Worm (Caenorhabditis elegans) whole organism, young adult: ENCODE measurements around the gene hpo-31.

ENCODE experiments used
- B0019.2 ChIP-seq: fragments of 200-800 bp; sonication (Bioruptor generic); conservative IDR thresholded peaks from 2 replicates; pipeline ENCODE4 v1.3.6; 2022; ENCODE audit warnings: missing genetic modification reagents, missing genetic modification characterization, missing compliant biosample characterization
- B0336.3 ChIP-seq: fragments of 200-800 bp; sonication (Bioruptor generic); IDR thresholded peaks from 2 replicates; pipeline ENCODE4 v1.3.6; 2022; ENCODE audit warnings: missing genetic modification characterization, missing compliant biosample characterization
- F10E7.11 ChIP-seq: sonication (generic microtip); optimal IDR thresholded peaks from 2 replicates; lab custom pipeline; 2017; ENCODE audit warnings: mild to moderate bottlenecking, missing genetic modification characterization, moderate library complexity, missing compliant biosample characterization
- F23B12.7 ChIP-seq: sonication (generic microtip); optimal IDR thresholded peaks from 2 replicates; lab custom pipeline; 2017; ENCODE audit warnings: missing genetic modification characterization, mild to moderate bottlenecking, missing compliant biosample characterization, antibody characterized with exemption, moderate library complexity; ENCODE audit not compliant: insufficient read depth
- F49E8.2 ChIP-seq: sonication (generic microtip); optimal IDR thresholded peaks from 3 replicates; lab custom pipeline; 2017; ENCODE audit warnings: missing genetic modification characterization, mild to moderate bottlenecking, missing compliant biosample characterization, antibody characterized with exemption, moderate library complexity; ENCODE audit not compliant: insufficient read depth
- F52B5.7 ChIP-seq: sonication (generic microtip); optimal IDR thresholded peaks from 2 replicates; lab custom pipeline; 2016; ENCODE audit warnings: mild to moderate bottlenecking, missing genetic modification characterization, missing compliant biosample characterization
- K11D2.4 ChIP-seq: fragments of 200-800 bp; sonication (Bioruptor generic); IDR thresholded peaks from 2 replicates; pipeline ENCODE4 v1.3.6; 2022; ENCODE audit warnings: missing genetic modification reagents, missing genetic modification characterization, missing compliant biosample characterization
- attf-3 ChIP-seq: fragments of 200-800 bp; sonication (Bioruptor generic); conservative IDR thresholded peaks from 2 replicates; pipeline ENCODE4 v1.3.6; 2022; ENCODE audit warnings: missing genetic modification reagents, missing genetic modification characterization, missing compliant biosample characterization
- attf-6 ChIP-seq: fragments of 200-800 bp; sonication (Bioruptor generic); IDR thresholded peaks from 2 replicates; pipeline ENCODE4 v1.3.6; 2022; ENCODE audit warnings: missing genetic modification reagents, missing genetic modification characterization, missing compliant biosample characterization
- bed-2 ChIP-seq: fragments of 200-800 bp; sonication (Bioruptor generic); IDR thresholded peaks from 2 replicates; pipeline ENCODE4 v1.3.6; 2022; ENCODE audit warnings: missing genetic modification reagents, missing genetic modification characterization, missing compliant biosample characterization
- ceh-27 ChIP-seq: fragments of 200-800 bp; sonication (Bioruptor generic); optimal IDR thresholded peaks from 2 replicates; lab custom pipeline; 2018; ENCODE audit warnings: mild to moderate bottlenecking, missing genetic modification characterization, moderate library complexity, missing compliant biosample characterization
- ceh-40 ChIP-seq: fragments of 200-800 bp; sonication (Bioruptor generic); IDR thresholded peaks from 2 replicates; pipeline ENCODE4 v1.3.6; 2022; ENCODE audit warnings: missing genetic modification characterization, missing compliant biosample characterization
- chd-7 ChIP-seq: sonication (generic microtip); optimal IDR thresholded peaks from 2 replicates; lab custom pipeline; 2016; ENCODE audit warnings: mild to moderate bottlenecking, missing genetic modification characterization, moderate library complexity, missing compliant biosample characterization
- efl-1 ChIP-seq: fragments of 150-350 bp; optimal IDR thresholded peaks from 2 replicates; lab custom pipeline; 2014; ENCODE audit warnings: missing biosample characterization, missing genetic modification reagents, missing genetic modification characterization
- egl-18 ChIP-seq: fragments of 200-800 bp; sonication (Bioruptor generic); IDR thresholded peaks from 2 replicates; pipeline ENCODE4 v1.3.6; 2022; ENCODE audit warnings: missing genetic modification reagents, missing genetic modification characterization, missing compliant biosample characterization
- egrh-3 ChIP-seq: fragments of 200-800 bp; sonication (Bioruptor generic); IDR thresholded peaks from 2 replicates; pipeline ENCODE4 v1.3.6; 2022; ENCODE audit warnings: missing genetic modification reagents, missing genetic modification characterization, missing compliant biosample characterization
- ets-4 ChIP-seq: fragments of 200-800 bp; sonication (Bioruptor generic); optimal IDR thresholded peaks from 2 replicates; lab custom pipeline; 2018; ENCODE audit warnings: mild to moderate bottlenecking, missing genetic modification characterization, missing compliant biosample characterization
- gei-17 ChIP-seq: fragments of 200-800 bp; sonication (Bioruptor generic); optimal IDR thresholded peaks from 2 replicates; lab custom pipeline; 2018; ENCODE audit warnings: mild to moderate bottlenecking, missing genetic modification characterization, missing compliant biosample characterization
- hmg-1.2 ChIP-seq: fragments of 200-800 bp; sonication (Bioruptor generic); IDR thresholded peaks from 2 replicates; pipeline ENCODE4 v1.3.6; 2022; ENCODE audit warnings: missing genetic modification reagents, missing genetic modification characterization, missing compliant biosample characterization
- lin-26 ChIP-seq: fragments of 200-800 bp; sonication (Bioruptor generic); IDR thresholded peaks from 2 replicates; pipeline ENCODE4 v1.3.6; 2022; ENCODE audit warnings: missing genetic modification reagents, missing genetic modification characterization, missing compliant biosample characterization
- lir-1 ChIP-seq: fragments of 200-800 bp; sonication (Bioruptor generic); conservative IDR thresholded peaks from 2 replicates; pipeline ENCODE4 v1.3.6; 2022; ENCODE audit warnings: missing genetic modification reagents, missing genetic modification characterization, missing compliant biosample characterization
- lsy-27 ChIP-seq: sonication (generic microtip); optimal IDR thresholded peaks from 2 replicates; lab custom pipeline; 2017; ENCODE audit warnings: missing genetic modification characterization, mild to moderate bottlenecking, missing compliant biosample characterization, antibody characterized with exemption, missing genotype, borderline replicate concordance; ENCODE audit not compliant: insufficient read depth
- madf-10 ChIP-seq: sonication (generic microtip); optimal IDR thresholded peaks from 2 replicates; lab custom pipeline; 2016; ENCODE audit warnings: mild to moderate bottlenecking, missing genetic modification characterization, missing compliant biosample characterization
- madf-3 ChIP-seq: fragments of 200-800 bp; sonication (Bioruptor generic); IDR thresholded peaks from 2 replicates; pipeline ENCODE4 v1.3.6; 2022; ENCODE audit warnings: missing genetic modification reagents, missing genetic modification characterization, missing compliant biosample characterization
- nfya-1 ChIP-seq: sonication (generic microtip); optimal IDR thresholded peaks from 2 replicates; lab custom pipeline; 2017; ENCODE audit warnings: antibody characterized with exemption, missing compliant biosample characterization, missing genetic modification characterization, borderline replicate concordance; ENCODE audit not compliant: insufficient read depth
- nhr-120 ChIP-seq: fragments of 200-800 bp; sonication (Bioruptor generic); IDR thresholded peaks from 2 replicates; pipeline ENCODE4 v1.3.6; 2022; ENCODE audit warnings: missing genetic modification characterization, missing compliant biosample characterization
- nhr-179 ChIP-seq: sonication (generic microtip); optimal IDR thresholded peaks from 2 replicates; lab custom pipeline; 2016; ENCODE audit warnings: mild to moderate bottlenecking, missing genetic modification characterization, missing compliant biosample characterization
- pbrm-1 ChIP-seq: fragments of 200-800 bp; sonication (Bioruptor generic); IDR thresholded peaks from 2 replicates; pipeline ENCODE4 v1.3.6; 2022; ENCODE audit warnings: missing genetic modification reagents, missing genetic modification characterization, missing compliant biosample characterization
- pha-4 ChIP-seq: fragments of 150-350 bp; sonication (generic microtip); optimal IDR thresholded peaks from 2 replicates; lab custom pipeline; 2014; ENCODE audit warnings: missing biosample characterization, missing genetic modification reagents, missing genetic modification characterization
- rcor-1 ChIP-seq: fragments of 200-800 bp; sonication (Bioruptor generic); IDR thresholded peaks from 2 replicates; pipeline ENCODE4 v1.3.6; 2022; ENCODE audit warnings: missing genetic modification reagents, missing genetic modification characterization, missing compliant biosample characterization
- rpc-1 ChIP-seq, 2 experiments: fragments of 150-350 bp in 1 of 2; sonication (generic microtip) in 1 of 2; optimal IDR thresholded peaks; 2 replicates each; lab custom pipeline; 2014 to 2018; ENCODE audit warnings: missing biosample characterization in 1 of 2, missing genetic modification characterization in 1 of 2, missing genetic modification reagents in 1 of 2, missing genotype in 1 of 2
- snpc-3.4 ChIP-seq: sonication (generic microtip); optimal IDR thresholded peaks from 2 replicates; lab custom pipeline; 2017; ENCODE audit warnings: missing genetic modification characterization, mild to moderate bottlenecking, missing compliant biosample characterization, antibody characterized with exemption, moderate library complexity, missing genotype, missing genetic modification reagents
- unc-130 ChIP-seq: sonication (generic microtip); optimal IDR thresholded peaks from 2 replicates; lab custom pipeline; 2016; ENCODE audit warnings: missing genetic modification reagents, missing genetic modification characterization, missing compliant biosample characterization
- unc-62 ChIP-seq: fragments of 150-350 bp; optimal IDR thresholded peaks from 2 replicates; lab custom pipeline; 2014; ENCODE audit warnings: missing biosample characterization, missing genetic modification reagents, missing genetic modification characterization

Gene hpo-31

ce11 chrV:13854306-13854705, 31.5 kb downstream of the hpo-31 start, which contains the start of gene ttr-21 (continued):
- TF ChIP-seq attf-3 (no peak), ets-4 (GFP tag; lab: Kevin White, UChicago) (no peak), madf-3 (GFP tag; lab: Robert Waterston, UW) (no peak)

ce11 chrV:13856376-13856775, 33.5 kb downstream of the hpo-31 start, which contains the start of gene srx-134:
Gene srx-134 (minus strand): TSS chrV:13856476.
- TF ChIP-seq nhr-120 (GFP tag; lab: Robert Waterston, UW) (no peak), snpc-3.4 (tag; lab: Kevin White, UChicago) (no peak), rpc-1 (optimal IDR thresholded peaks at IDR 0.05; lab: Kevin White, UChicago) (no peak), rpc-1 (tag; optimal IDR thresholded peaks at IDR 0.05; lab: Kevin White, UChicago) (no peak), F49E8.2 (no peak), lir-1 (GFP tag; lab: Robert Waterston, UW) (no peak), chd-7 (tag; lab: Kevin White, UChicago) (no peak), F23B12.7 (no peak), ceh-40 (GFP tag; lab: Robert Waterston, UW) (no peak), pbrm-1 (GFP tag; lab: Robert Waterston, UW) (no peak), lin-26 (GFP tag; lab: Robert Waterston, UW) (no peak), unc-62 (GFP tag; lab: Kevin White, UChicago) (no peak), gei-17 (GFP tag; lab: Kevin White, UChicago) (no peak)

ce11 chrV:13857132-13857531, 34.3 kb downstream of the hpo-31 start, which contains the start of gene srx-136:
Gene srx-136 (plus strand): TSS chrV:13857432.
- TF ChIP-seq ceh-27: no peak
- TF ChIP-seq, all 124 proteins: peak for 0

ce11 chrV:13858906-13859305, 36.1 kb downstream of the hpo-31 start, which contains the start of gene srx-135:
Gene srx-135 (plus strand): TSS chrV:13859206.
- TF ChIP-seq nhr-179 (tag; lab: Kevin White, UChicago): no peak
- TF ChIP-seq nfya-1: no peak
- TF ChIP-seq unc-130 (GFP tag; lab: Kevin White, UChicago): no peak
- TF ChIP-seq egl-18: no peak
- no peak for TF ChIP-seq egrh-3 (GFP tag; lab: Robert Waterston, UW)
- no peak for TF ChIP-seq lin-26 (GFP tag; lab: Robert Waterston, UW)
- TF ChIP-seq pha-4 (tag; lab: Kevin White, UChicago): no peak

- no peak for TF ChIP-seq B0336.3 (GFP tag; lab: Robert Waterston, UW)
These were observed 39.7 kb downstream of the hpo-31 start, which contains the start of gene srx-137 for ce11 chrV:13862505-13862904. Gene srx-137 (plus strand): TSS chrV:13862805.

ce11 chrV:13863700-13864099, 40.8 kb downstream of the hpo-31 start:
- TF ChIP-seq nhr-120 (GFP tag; lab: Robert Waterston, UW): no peak
- TF ChIP-seq attf-6 (GFP tag; lab: Robert Waterston, UW): no peak
- TF ChIP-seq madf-10 (tag; lab: Kevin White, UChicago): no peak
- TF ChIP-seq bed-2: no peak
- TF ChIP-seq hmg-1.2 (GFP tag; lab: Robert Waterston, UW): no peak
- no peak for TF ChIP-seq F52B5.7 (tag; lab: Kevin White, UChicago)
- no peak for TF ChIP-seq K11D2.4
- no peak for TF ChIP-seq lsy-27 (tag; lab: Kevin White, UChicago)
- TF ChIP-seq B0019.2 (GFP tag; lab: Robert Waterston, UW): no peak
- TF ChIP-seq F23B12.7: no peak
- no peak for TF ChIP-seq efl-1
- no peak for TF ChIP-seq F10E7.11 (tag; lab: Kevin White, UChicago)
- TF ChIP-seq rcor-1 (GFP tag; lab: Robert Waterston, UW): no peak
- TF ChIP-seq, all 124 proteins: peak for 0
